Fruit fly (Drosophila melanogaster): ENCODE results near the gene CG34281.

dm6 chr3R:17591831-17592230 lies 20.9 kb upstream of the CG34281 start:
- TF ChIP-seq h (optimal IDR thresholded peaks at IDR 0.05) = no peak
- TF ChIP-seq psq (optimal IDR thresholded peaks at IDR 0.05) = no peak
- no peak for TF ChIP-seq insv (optimal IDR thresholded peaks at IDR 0.05)
- TF ChIP-seq Sin3A (optimal IDR thresholded peaks at IDR 0.05) = no peak
- TF ChIP-seq Myc (optimal IDR thresholded peaks at IDR 0.05) = no peak
- no peak for TF ChIP-seq ttk (optimal IDR thresholded peaks at IDR 0.05)

Measured in Kc167 (cell line).